Worm (Caenorhabditis elegans): ENCODE measurements around the gene top-2.

Gene top-2

ce11 chrII:11893323-11893722 is 18.4 kb downstream of the top-2 start, which contains the start of gene ZK930.2:
TSS of gene ZK930.2 (minus strand) at chrII:11893423.
- no peak for TF ChIP-seq nhr-232 (tag; optimal IDR thresholded peaks at IDR 0.05)
- no peak for TF ChIP-seq nhr-11 (tag; optimal IDR thresholded peaks at IDR 0.05)
- TF ChIP-seq unc-42 (tag; optimal IDR thresholded peaks at IDR 0.05), result no peak
- no peak for TF ChIP-seq K09A11.1 (tag; optimal IDR thresholded peaks at IDR 0.05; ENCODE audit: insufficient read depth)
- no peak for TF ChIP-seq Y22D7AL.16 (tag; optimal IDR thresholded peaks at IDR 0.05)
- no peak for TF ChIP-seq ahr-1 (tag; optimal IDR thresholded peaks at IDR 0.05)
- no peak for TF ChIP-seq odd-2 (tag; optimal IDR thresholded peaks at IDR 0.05)
- no peak for TF ChIP-seq syd-9 (tag; optimal IDR thresholded peaks at IDR 0.05)
- no peak for TF ChIP-seq fkh-6 (tag; optimal IDR thresholded peaks at IDR 0.05)
- TF ChIP-seq hlh-13 (GFP tag; optimal IDR thresholded peaks at IDR 0.05), result no peak
- no peak for TF ChIP-seq npax-4 (tag; optimal IDR thresholded peaks at IDR 0.05)

DNA sequence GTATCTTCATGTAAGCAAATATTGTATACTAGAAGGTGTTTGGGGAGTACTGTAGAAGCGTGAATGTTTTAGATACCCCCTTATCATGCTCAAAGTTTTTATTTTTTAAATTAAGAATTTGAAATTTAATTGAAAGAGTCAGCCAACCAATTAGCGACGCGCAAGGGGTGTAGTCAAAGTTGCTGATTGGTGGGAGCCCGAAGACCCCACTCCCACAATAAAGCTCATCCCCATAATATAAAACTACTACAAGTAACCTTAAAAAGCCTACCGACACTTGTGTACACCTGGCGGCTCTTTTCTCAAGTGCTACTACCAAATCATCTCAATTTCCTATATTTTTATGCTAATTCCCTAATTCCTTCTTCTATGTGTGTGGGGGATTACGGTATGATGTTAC is 24.8 kb downstream of the top-2 start:
- peak; percentile 87 for TF ChIP-seq nfya-1 (tag; optimal IDR thresholded peaks at IDR 0.05)
- TF ChIP-seq hlh-15 (tag; optimal IDR thresholded peaks at IDR 0.05), result no peak

DNA sequence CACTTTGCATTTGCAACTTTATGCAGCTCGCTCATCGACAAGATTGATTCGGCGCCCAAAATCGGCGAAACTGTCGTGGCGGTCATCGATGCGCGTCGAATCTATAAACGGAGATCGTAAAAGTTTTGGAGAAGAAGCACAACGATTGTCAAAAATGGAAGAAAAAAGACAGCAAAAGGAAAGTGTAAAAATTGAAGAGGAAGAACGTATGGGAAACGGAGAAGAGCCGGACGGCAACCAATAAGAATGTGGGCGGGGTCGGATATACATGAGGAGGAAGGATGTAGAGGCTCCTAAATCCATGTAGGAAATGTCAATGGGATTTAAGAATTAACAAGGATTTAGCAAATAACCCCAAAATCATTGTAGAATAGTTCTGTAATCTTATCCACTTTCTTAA is 26.2 kb downstream of the top-2 start, which contains the start of gene vab-23:
Gene vab-23, minus strand, starts transcription at position 101 of the 400 bp plus-strand sequence.
- no peak for TF ChIP-seq nhr-11 (tag; optimal IDR thresholded peaks at IDR 0.05)
- no peak for TF ChIP-seq mec-3 (tag; optimal IDR thresholded peaks at IDR 0.05; ENCODE audit: borderline replicate concordance)
- no peak for TF ChIP-seq pqm-1 (tag; optimal IDR thresholded peaks at IDR 0.05)
- TF ChIP-seq K02D7.2 (tag; optimal IDR thresholded peaks at IDR 0.05), result no peak
- no peak for TF ChIP-seq eyg-1 (tag; optimal IDR thresholded peaks at IDR 0.05)

- no peak for TF ChIP-seq hlh-13 (GFP tag; optimal IDR thresholded peaks at IDR 0.05)
- peak; percentile 87 for TF ChIP-seq unc-55 (GFP tag; optimal IDR thresholded peaks at IDR 0.05)
These were observed 27.3 kb downstream of the top-2 start for ce11 chrII:11902203-11902602.

- TF ChIP-seq ttx-3 (tag; optimal IDR thresholded peaks at IDR 0.05) (no peak), C08G9.2 (tag; optimal IDR thresholded peaks at IDR 0.05) (no peak), F13H6.1 (tag; optimal IDR thresholded peaks at IDR 0.05) (no peak), elt-2 (tag; optimal IDR thresholded peaks at IDR 0.05) (no peak), pat-9 (tag; optimal IDR thresholded peaks at IDR 0.05) (no peak), hlh-15 (tag; optimal IDR thresholded peaks at IDR 0.05) (no peak), unc-42 (tag; optimal IDR thresholded peaks at IDR 0.05) (no peak), fax-1 (tag; optimal IDR thresholded peaks at IDR 0.05) (no peak), unc-86 (tag; optimal IDR thresholded peaks at IDR 0.05) (no peak), ceh-9 (tag; optimal IDR thresholded peaks at IDR 0.05) (no peak), ama-1 (optimal IDR thresholded peaks at IDR 0.05) (no peak), pax-1 (tag; optimal IDR thresholded peaks at IDR 0.05) (no peak), pag-3 (tag; optimal IDR thresholded peaks at IDR 0.05; ENCODE audit: borderline replicate concordance) (no peak), che-1 (tag; optimal IDR thresholded peaks at IDR 0.05) (no peak), fkh-10 (GFP tag; optimal IDR thresholded peaks at IDR 0.05) (no peak)
These were observed 30.1 kb downstream of the top-2 start for ce11 chrII:11905023-11905422.

DNA sequence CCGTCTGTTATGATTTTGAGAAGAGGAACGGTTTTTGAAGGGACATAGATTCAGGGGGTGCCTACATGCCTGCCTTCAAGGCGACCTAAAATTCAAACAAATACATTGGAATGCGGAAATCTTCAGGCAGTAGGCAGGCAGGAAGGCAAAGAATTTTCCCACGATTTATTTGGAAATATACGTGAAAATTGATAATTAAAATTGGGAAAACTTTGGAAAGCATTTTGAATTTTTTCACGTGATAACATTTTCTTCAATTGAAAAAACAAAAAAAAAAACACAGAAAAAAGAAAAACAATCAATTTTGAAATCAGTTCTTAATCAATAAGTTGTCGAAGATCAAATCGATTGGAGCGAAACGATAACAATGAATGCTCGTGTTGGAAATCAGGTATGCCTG is 31.3 kb downstream of the top-2 start, which contains the start of gene ZK930.4:
Gene ZK930.4, plus strand, starts transcription at position 301 of the 400 bp plus-strand sequence.
- TF ChIP-seq unc-3 (GFP tag; conservative IDR thresholded peaks at IDR 0.05) (no peak), unc-3 (tag; optimal IDR thresholded peaks at IDR 0.05) (no peak), gmeb-2 (tag; optimal IDR thresholded peaks at IDR 0.05) (no peak), pag-3 (tag; optimal IDR thresholded peaks at IDR 0.05; ENCODE audit: borderline replicate concordance) (no peak), ceh-19 (GFP tag; optimal IDR thresholded peaks at IDR 0.05) (no peak), ceh-2 (tag; optimal IDR thresholded peaks at IDR 0.05) (no peak), sdc-2 (tag; optimal IDR thresholded peaks at IDR 0.05) (no peak), K09A11.1 (tag; optimal IDR thresholded peaks at IDR 0.05; ENCODE audit: insufficient read depth) (no peak), ceh-9 (tag; optimal IDR thresholded peaks at IDR 0.05) (no peak), ama-1 (optimal IDR thresholded peaks at IDR 0.05) (no peak), ceh-22 (tag; optimal IDR thresholded peaks at IDR 0.05) (no peak), mec-3 (tag; optimal IDR thresholded peaks at IDR 0.05; ENCODE audit: borderline replicate concordance) (no peak), pha-2 (tag; optimal IDR thresholded peaks at IDR 0.05) (no peak), lim-6 (tag; optimal IDR thresholded peaks at IDR 0.05) (no peak), fkh-6 (tag; optimal IDR thresholded peaks at IDR 0.05) (no peak), K02D7.2 (tag; optimal IDR thresholded peaks at IDR 0.05) (no peak)

All from whole organism, late embryonic.